Worm (Caenorhabditis elegans) whole organism, early embryonic: ENCODE data around the gene acs-20.

Source experiments
- aly-1 ChIP-seq: sonication (generic microtip); optimal IDR thresholded peaks from 2 replicates; lab custom pipeline; 2016; ENCODE audit warnings: missing genetic modification characterization, missing compliant biosample characterization
- ama-1 ChIP-seq: fragments of 150-350 bp; optimal IDR thresholded peaks from 2 replicates; lab custom pipeline; 2014
- ceh-13 ChIP-seq: fragments of 200-800 bp; sonication (Bioruptor generic); optimal IDR thresholded peaks from 2 replicates; lab custom pipeline; 2018; ENCODE audit warnings: mild to moderate bottlenecking, missing genetic modification characterization, missing compliant biosample characterization
- ceh-36 ChIP-seq: sonication (generic microtip); optimal IDR thresholded peaks from 2 replicates; lab custom pipeline; 2016; ENCODE audit warnings: missing genetic modification characterization, inconsistent platforms, missing compliant biosample characterization
- ets-7 ChIP-seq: sonication (generic microtip); optimal IDR thresholded peaks from 2 replicates; lab custom pipeline; 2016; ENCODE audit warnings: missing genotype, missing genetic modification characterization, missing compliant biosample characterization
- flt-1 ChIP-seq: fragments of 200-800 bp; sonication (Bioruptor generic); IDR thresholded peaks from 2 replicates; pipeline ENCODE4 v1.3.6; 2022; ENCODE audit warnings: missing genetic modification characterization, missing compliant biosample characterization
- hmg-4 ChIP-seq: fragments of 200-800 bp; sonication (Bioruptor generic); optimal IDR thresholded peaks from 2 replicates; lab custom pipeline; 2018; ENCODE audit warnings: mild to moderate bottlenecking, missing genetic modification characterization, missing compliant biosample characterization
- hnd-1 ChIP-seq: sonication (generic microtip); optimal IDR thresholded peaks from 2 replicates; lab custom pipeline; 2016; ENCODE audit warnings: missing genetic modification characterization, missing compliant biosample characterization
- pes-1 ChIP-seq: fragments of 200-800 bp; sonication (Bioruptor generic); IDR thresholded peaks from 2 replicates; pipeline ENCODE4 v1.3.6; 2022; ENCODE audit warnings: missing genetic modification reagents, missing genetic modification characterization, missing compliant biosample characterization
- scrt-1 ChIP-seq: fragments of 200-800 bp; sonication (Bioruptor generic); IDR thresholded peaks from 2 replicates; pipeline ENCODE4 v1.3.6; 2022; ENCODE audit warnings: missing genetic modification characterization, missing compliant biosample characterization
- sea-1 ChIP-seq: fragments of 200-800 bp; sonication (Bioruptor generic); conservative IDR thresholded peaks from 2 replicates; pipeline ENCODE4 v1.3.6; 2022; ENCODE audit warnings: missing genetic modification characterization, missing compliant biosample characterization
- tra-4 ChIP-seq: sonication (generic microtip); optimal IDR thresholded peaks from 2 replicates; lab custom pipeline; 2017; ENCODE audit warnings: missing genetic modification characterization, missing compliant biosample characterization

- no peak for TF ChIP-seq hnd-1 (tag; lab: Kevin White, UChicago)
- TF ChIP-seq ceh-36: no peak
- no peak for TF ChIP-seq scrt-1
- TF ChIP-seq flt-1 (GFP tag; lab: Robert Waterston, UW): no peak
- no peak for TF ChIP-seq ets-7 (tag; lab: Kevin White, UChicago)
- no peak for TF ChIP-seq ama-1
- TF ChIP-seq aly-1 (tag; lab: Kevin White, UChicago): no peak
- TF ChIP-seq pes-1: no peak
- TF ChIP-seq tra-4: no peak
- no peak for TF ChIP-seq hmg-4 (GFP tag; lab: Kevin White, UChicago)
- TF ChIP-seq ceh-13 (GFP tag; lab: Kevin White, UChicago): no peak
- TF ChIP-seq sea-1 (GFP tag; lab: Robert Waterston, UW): no peak
These were observed 48.9 kb downstream of the acs-20 start, which contains the start of gene best-22 for ce11 chrIV:12349639-12350038.
